Fruit fly (Drosophila melanogaster) whole organism: Measurements from ENCODE around the gene CG10581.

Experiments
- Dll ChIP-seq: fragments of >200 bp; optimal IDR thresholded peaks from 2 replicates; lab custom pipeline; 2017
- pan ChIP-seq: fragments of >200 bp; optimal IDR thresholded peaks from 2 replicates; lab custom pipeline; 2017
- psq ChIP-seq: fragments of >200 bp; optimal IDR thresholded peaks from 2 replicates; lab custom pipeline; 2017
- usp ChIP-seq: fragments of >200 bp; optimal IDR thresholded peaks from 2 replicates; lab custom pipeline; 2017; ENCODE audit warnings: missing biosample characterization, missing genetic modification characterization, mixed read lengths

DNA sequence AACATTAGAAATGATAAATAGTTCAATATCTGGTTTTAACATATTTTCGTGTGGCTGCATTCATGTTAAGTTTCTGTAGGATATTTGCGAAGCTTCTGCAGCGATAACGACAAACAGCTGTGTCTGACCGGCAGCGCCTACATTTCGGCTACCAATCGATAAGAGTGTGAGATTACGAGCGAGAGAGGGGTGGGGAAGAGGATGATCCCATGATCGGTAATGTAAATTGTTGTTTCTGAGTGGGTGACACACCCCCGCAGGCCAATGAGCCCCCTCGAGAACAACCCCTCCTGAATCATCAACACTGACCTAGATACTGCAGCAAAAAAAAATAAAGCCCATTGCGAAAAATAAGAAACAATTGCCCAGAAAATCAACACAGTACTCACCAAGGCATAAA lies 9.4 kb downstream of the CG10581 start:
- TF ChIP-seq psq (lab: Kevin White, UChicago) (no peak), usp (GFP tag; lab: Kevin White, UChicago) (no peak), pan (lab: Kevin White, UChicago) (no peak), Dll (lab: Kevin White, UChicago) (no peak)
